Worm (Caenorhabditis elegans) whole organism, early embryonic: ENCODE data around the gene F40G12.9.

Experiments
- B0310.2 ChIP-seq: sonication (generic microtip); optimal IDR thresholded peaks from 2 replicates; lab custom pipeline; 2016; ENCODE audit warnings: mild to moderate bottlenecking, missing genetic modification characterization, missing compliant biosample characterization
- aly-1 ChIP-seq: sonication (generic microtip); optimal IDR thresholded peaks from 2 replicates; lab custom pipeline; 2016; ENCODE audit warnings: missing genetic modification characterization, missing compliant biosample characterization
- ama-1 ChIP-seq: fragments of 150-350 bp; optimal IDR thresholded peaks from 2 replicates; lab custom pipeline; 2014
- ets-7 ChIP-seq: sonication (generic microtip); optimal IDR thresholded peaks from 2 replicates; lab custom pipeline; 2016; ENCODE audit warnings: missing genotype, missing genetic modification characterization, missing compliant biosample characterization
- flt-1 ChIP-seq: fragments of 200-800 bp; sonication (Bioruptor generic); IDR thresholded peaks from 2 replicates; pipeline ENCODE4 v1.3.6; 2022; ENCODE audit warnings: missing genetic modification characterization, missing compliant biosample characterization
- hmbx-1 ChIP-seq: sonication (generic microtip); optimal IDR thresholded peaks from 2 replicates; lab custom pipeline; 2016; ENCODE audit warnings: mild to moderate bottlenecking, missing genetic modification characterization, missing compliant biosample characterization
- hmg-4 ChIP-seq: fragments of 200-800 bp; sonication (Bioruptor generic); optimal IDR thresholded peaks from 2 replicates; lab custom pipeline; 2018; ENCODE audit warnings: mild to moderate bottlenecking, missing genetic modification characterization, missing compliant biosample characterization
- hnd-1 ChIP-seq: sonication (generic microtip); optimal IDR thresholded peaks from 2 replicates; lab custom pipeline; 2016; ENCODE audit warnings: missing genetic modification characterization, missing compliant biosample characterization
- pes-1 ChIP-seq: fragments of 200-800 bp; sonication (Bioruptor generic); IDR thresholded peaks from 2 replicates; pipeline ENCODE4 v1.3.6; 2022; ENCODE audit warnings: missing genetic modification reagents, missing genetic modification characterization, missing compliant biosample characterization
- sea-1 ChIP-seq: fragments of 200-800 bp; sonication (Bioruptor generic); conservative IDR thresholded peaks from 2 replicates; pipeline ENCODE4 v1.3.6; 2022; ENCODE audit warnings: missing genetic modification characterization, missing compliant biosample characterization
- tbx-11 ChIP-seq: fragments of 200-800 bp; sonication (Bioruptor generic); IDR thresholded peaks from 2 replicates; pipeline ENCODE4 v1.3.6; 2022; ENCODE audit warnings: missing genetic modification characterization, missing compliant biosample characterization

- TF ChIP-seq ets-7, result no peak
- TF ChIP-seq hnd-1, result no peak
- TF ChIP-seq pes-1 (GFP tag; lab: Robert Waterston, UW), result no peak
- no peak for TF ChIP-seq ama-1
- no peak for TF ChIP-seq hmbx-1
- no peak for TF ChIP-seq tbx-11 (GFP tag; lab: Robert Waterston, UW)
- no peak for TF ChIP-seq sea-1 (GFP tag; lab: Robert Waterston, UW)
- no peak for TF ChIP-seq hmg-4
- no peak for TF ChIP-seq aly-1
- no peak for TF ChIP-seq B0310.2 (tag; lab: Kevin White, UChicago)
- no peak for TF ChIP-seq flt-1
Measured at ce11 chrV:14283241-14283640, 782 bp downstream of the F40G12.9 start, which contains the start of gene F40G12.10.
